Fruit fly (Drosophila melanogaster) whole organism, embryonic: Measurements from ENCODE around the gene PH4alphaSG2.

Experiments used
- Atf-2 ChIP-seq: fragments of 200-800 bp; sonication (Bioruptor generic); optimal IDR thresholded peaks from 2 replicates; lab custom pipeline; 2016; ENCODE audit warnings: missing biosample characterization, missing genetic modification characterization
- CG10209 ChIP-seq: fragments of 200-800 bp; sonication (Bioruptor generic); optimal IDR thresholded peaks from 3 replicates; lab custom pipeline; 2017; ENCODE audit warnings: missing biosample characterization, mild to moderate bottlenecking, missing genetic modification characterization, missing genetic modification reagents
- CG11504 ChIP-seq: fragments of 200-800 bp; sonication (Bioruptor generic); optimal IDR thresholded peaks from 3 replicates; lab custom pipeline; 2019; ENCODE audit warnings: missing biosample characterization, mild to moderate bottlenecking, missing genetic modification characterization, moderate library complexity
- CG14710 ChIP-seq: fragments of 200-800 bp; sonication (Bioruptor generic); optimal IDR thresholded peaks from 3 replicates; lab custom pipeline; 2019; ENCODE audit warnings: missing biosample characterization, mild to moderate bottlenecking, missing genetic modification characterization, moderate library complexity
- CG17359 ChIP-seq: fragments of 200-800 bp; sonication (Bioruptor generic); optimal IDR thresholded peaks from 3 replicates; lab custom pipeline; 2018; ENCODE audit warnings: missing biosample characterization, mild to moderate bottlenecking, missing genetic modification characterization, moderate library complexity
- CG30403 ChIP-seq: fragments of 200-800 bp; sonication (Bioruptor generic); optimal IDR thresholded peaks from 3 replicates; lab custom pipeline; 2016; ENCODE audit warnings: missing biosample characterization, missing genetic modification characterization
- CG8359 ChIP-seq: fragments of 200-800 bp; sonication (Bioruptor generic); optimal IDR thresholded peaks from 2 replicates; lab custom pipeline; 2017; ENCODE audit warnings: missing biosample characterization, mild to moderate bottlenecking, missing genetic modification characterization, borderline replicate concordance
- CG9437 ChIP-seq: fragments of 200-800 bp; sonication (Bioruptor generic); optimal IDR thresholded peaks from 2 replicates; lab custom pipeline; 2018; ENCODE audit warnings: missing biosample characterization, mild to moderate bottlenecking, missing genetic modification characterization
- CTCF ChIP-seq: fragments of 200-800 bp; sonication (Bioruptor generic); optimal IDR thresholded peaks from 2 replicates; lab custom pipeline; 2017; ENCODE audit warnings: missing biosample characterization, mild to moderate bottlenecking, missing genetic modification characterization, moderate library complexity
- Eip74EF ChIP-seq, 2 experiments: fragments of 200-800 bp in 1 of 2; fragments of >200 bp in 1 of 2; sonication (Bioruptor generic) in 1 of 2; optimal IDR thresholded peaks; 2 replicates each; lab custom pipeline; 2017 to 2019; ENCODE audit warnings: missing biosample characterization in 2 of 2, missing genetic modification characterization in 2 of 2, mild to moderate bottlenecking in 1 of 2, moderate library complexity in 1 of 2
- Elba2 ChIP-seq: fragments of 200-800 bp; sonication (Bioruptor generic); optimal IDR thresholded peaks from 3 replicates; lab custom pipeline; 2016; ENCODE audit warnings: missing biosample characterization, missing genetic modification characterization
- Ets97D ChIP-seq: fragments of 200-800 bp; sonication (Bioruptor generic); optimal IDR thresholded peaks from 3 replicates; lab custom pipeline; 2016; ENCODE audit warnings: missing biosample characterization, missing genetic modification characterization
- HLH3B ChIP-seq: fragments of 200-800 bp; sonication (Bioruptor generic); IDR thresholded peaks from 2 replicates; pipeline ENCODE4 v1.3.6; 2022; ENCODE audit warnings: missing biosample characterization, missing genetic modification characterization
- HLH4C ChIP-seq: fragments of 200-800 bp; sonication (Bioruptor generic); IDR thresholded peaks from 3 replicates; pipeline ENCODE4 v1.3.6; 2022; ENCODE audit warnings: missing biosample characterization, missing genetic modification characterization; ENCODE audit not compliant: partially characterized antibody
- Hmr ChIP-seq: fragments of 200-800 bp; sonication (Bioruptor generic); optimal IDR thresholded peaks from 3 replicates; lab custom pipeline; 2017; ENCODE audit warnings: mild to moderate bottlenecking, missing biosample characterization, missing genetic modification reagents, missing genetic modification characterization
- Max ChIP-seq: fragments of 200-800 bp; sonication (Bioruptor generic); optimal IDR thresholded peaks from 2 replicates; lab custom pipeline; 2016; ENCODE audit warnings: missing biosample characterization, mild to moderate bottlenecking, missing genetic modification characterization
- NK7.1 ChIP-seq: fragments of 200-800 bp; sonication (Bioruptor generic); optimal IDR thresholded peaks from 3 replicates; lab custom pipeline; 2016; ENCODE audit warnings: missing biosample characterization, missing genetic modification characterization
- Sry-δ ChIP-seq: fragments of 200-800 bp; sonication (Bioruptor generic); optimal IDR thresholded peaks from 2 replicates; lab custom pipeline; 2016; ENCODE audit warnings: missing biosample characterization, missing genetic modification characterization
- Ssrp ChIP-seq: fragments of 200-800 bp; sonication (Bioruptor generic); optimal IDR thresholded peaks from 2 replicates; lab custom pipeline; 2018; ENCODE audit warnings: missing biosample characterization, mild to moderate bottlenecking, missing genetic modification characterization, moderate library complexity
- Usf ChIP-seq: fragments of 200-800 bp; sonication (Bioruptor generic); optimal IDR thresholded peaks from 2 replicates; lab custom pipeline; 2017; ENCODE audit warnings: missing genotype, missing biosample characterization, missing genetic modification characterization
- cg ChIP-seq: fragments of 200-800 bp; sonication (Bioruptor generic); optimal IDR thresholded peaks from 3 replicates; lab custom pipeline; 2019; ENCODE audit warnings: missing biosample characterization, mild to moderate bottlenecking, missing genetic modification characterization, moderate library complexity
- dmrt11E ChIP-seq: fragments of 200-800 bp; sonication (Bioruptor generic); optimal IDR thresholded peaks from 3 replicates; lab custom pipeline; 2018; ENCODE audit warnings: missing biosample characterization, mild to moderate bottlenecking, missing genetic modification characterization, moderate library complexity
- emc ChIP-seq: fragments of 200-800 bp; sonication (Bioruptor generic); optimal IDR thresholded peaks from 2 replicates; lab custom pipeline; 2016; ENCODE audit warnings: missing biosample characterization, missing genetic modification characterization
- insv ChIP-seq, 2 experiments: fragments of 200-800 bp; sonication (Bioruptor generic); optimal IDR thresholded peaks; 3 replicates each; lab custom pipeline; 2016 to 2018; ENCODE audit warnings: missing biosample characterization in 2 of 2, missing genetic modification characterization in 2 of 2
- jing ChIP-seq: fragments of 200-800 bp; sonication (Bioruptor generic); optimal IDR thresholded peaks from 2 replicates; lab custom pipeline; 2018; ENCODE audit warnings: missing biosample characterization, mild to moderate bottlenecking, missing genetic modification characterization
- ken ChIP-seq: fragments of 200-800 bp; sonication (Bioruptor generic); IDR thresholded peaks from 3 replicates; pipeline ENCODE4 v1.3.6; 2022; ENCODE audit warnings: missing biosample characterization, missing genetic modification characterization
- lmd ChIP-seq: fragments of 200-800 bp; sonication (Bioruptor generic); IDR thresholded peaks from 2 replicates; pipeline ENCODE4 v1.3.6; 2022; ENCODE audit warnings: missing biosample characterization, missing genetic modification characterization
- lov ChIP-seq, 2 experiments: fragments of 200-800 bp in 1 of 2; fragments of >200 bp in 1 of 2; sonication (Bioruptor generic) in 1 of 2; IDR thresholded peaks in 1 of 2; optimal IDR thresholded peaks in 1 of 2; 2 replicates in 1 of 2; 3 replicates in 1 of 2; pipeline versions ENCODE4 v1.3.6 to Lab custom; 2017 to 2022; ENCODE audit warnings: missing biosample characterization in 1 of 2, missing genetic modification characterization in 1 of 2
- mld ChIP-seq: fragments of 200-800 bp; sonication (Bioruptor generic); IDR thresholded peaks from 3 replicates; pipeline ENCODE4 v1.3.6; 2022; ENCODE audit warnings: missing biosample characterization, missing genetic modification characterization; ENCODE audit not compliant: partially characterized antibody
- nmo ChIP-seq: fragments of 200-800 bp; sonication (Bioruptor generic); optimal IDR thresholded peaks from 2 replicates; lab custom pipeline; 2018; ENCODE audit warnings: missing biosample characterization, mild to moderate bottlenecking, missing genetic modification characterization, moderate library complexity
- pita ChIP-seq: fragments of 200-800 bp; sonication (Bioruptor generic); optimal IDR thresholded peaks from 2 replicates; lab custom pipeline; 2017; ENCODE audit warnings: missing biosample characterization, mild to moderate bottlenecking, missing genetic modification characterization
- pum ChIP-seq: fragments of 200-800 bp; sonication (Bioruptor generic); optimal IDR thresholded peaks from 2 replicates; lab custom pipeline; 2016; ENCODE audit warnings: missing biosample characterization, missing genetic modification characterization
- pzg ChIP-seq: fragments of 200-800 bp; sonication (Bioruptor generic); optimal IDR thresholded peaks from 3 replicates; lab custom pipeline; 2018; ENCODE audit warnings: missing biosample characterization, mild to moderate bottlenecking, missing genetic modification characterization, moderate library complexity
- ranshi ChIP-seq: fragments of 200-800 bp; sonication (Bioruptor generic); IDR thresholded peaks from 2 replicates; pipeline ENCODE4 v1.3.6; 2022; ENCODE audit warnings: missing biosample characterization, missing genetic modification characterization
- sens ChIP-seq: fragments of 200-800 bp; sonication (Bioruptor generic); peaks from one replicate; lab custom pipeline; 2016; ENCODE audit warnings: missing biosample characterization, missing genetic modification characterization
- sqz ChIP-seq: fragments of 200-800 bp; sonication (Bioruptor generic); optimal IDR thresholded peaks from 3 replicates; lab custom pipeline; 2018; ENCODE audit warnings: missing biosample characterization, mild to moderate bottlenecking, missing genetic modification characterization
- stwl ChIP-seq: fragments of 200-800 bp; sonication (Bioruptor generic); optimal IDR thresholded peaks from 3 replicates; lab custom pipeline; 2018; ENCODE audit warnings: missing biosample characterization, mild to moderate bottlenecking, missing genetic modification characterization, moderate library complexity
- tll ChIP-seq, 2 experiments: fragments of 200-800 bp in 1 of 2; fragments of >200 bp in 1 of 2; sonication (Bioruptor generic) in 1 of 2; optimal IDR thresholded peaks; 2 replicates each; lab custom pipeline; 2017 to 2019; ENCODE audit warnings: missing biosample characterization in 2 of 2, missing genetic modification characterization in 2 of 2, mild to moderate bottlenecking in 1 of 2, moderate library complexity in 1 of 2
- trem ChIP-seq: fragments of 200-800 bp; optimal IDR thresholded peaks from 3 replicates; lab custom pipeline; 2019; ENCODE audit warnings: missing biosample characterization, mild to moderate bottlenecking, missing genetic modification characterization, moderate library complexity
- zen ChIP-seq: fragments of 200-800 bp; sonication (Bioruptor generic); optimal IDR thresholded peaks from 3 replicates; lab custom pipeline; 2018; ENCODE audit warnings: missing biosample characterization, mild to moderate bottlenecking, missing genetic modification characterization, moderate library complexity

Gene PH4alphaSG2

dm6 chr3R:30466515-30466914 is 23.4 kb upstream of the PH4alphaSG2 start (continued):
- TF ChIP-seq Hmr (no peak), cg (GFP tag; lab: Kevin White, UChicago) (peak; percentile 46), Eip74EF (GFP tag; optimal IDR thresholded peaks at IDR 0.05; lab: Kevin White, UChicago) (no peak)
- TF ChIP-seq, all 482 proteins: peak for 13

dm6 chr3R:30467062-30467461 is 22.8 kb upstream of the PH4alphaSG2 start:
- TF ChIP-seq trem (tag; lab: Kevin White, UChicago): peak; percentile 27
- peak; percentile 78 for TF ChIP-seq pita
- no peak for TF ChIP-seq jing (GFP tag; lab: Kevin White, UChicago)
- peak; percentile 29 for TF ChIP-seq stwl
- TF ChIP-seq Ssrp (tag; lab: Kevin White, UChicago): no peak
- TF ChIP-seq CG9437: no peak
- TF ChIP-seq sens (GFP tag; lab: Kevin White, UChicago): peak; percentile 44
- peak; percentile 100 for TF ChIP-seq insv (GFP tag; optimal IDR thresholded peaks at IDR 0.05; lab: Kevin White, UChicago)
- TF ChIP-seq tll (GFP tag; optimal IDR thresholded peaks at IDR 0.05; lab: Kevin White, UChicago): peak in 1 of 2 experiments; percentile 36
- TF ChIP-seq lmd: no peak
- no peak for TF ChIP-seq sqz (GFP tag; lab: Kevin White, UChicago)
- no peak for TF ChIP-seq nmo (GFP tag; lab: Kevin White, UChicago)
- TF ChIP-seq Atf-2 (GFP tag; lab: Kevin White, UChicago): no peak
- TF ChIP-seq CG17359 (tag; lab: Kevin White, UChicago): no peak
- TF ChIP-seq Sry-δ (GFP tag; lab: Kevin White, UChicago): no peak
- TF ChIP-seq ranshi (GFP tag; lab: Robert Waterston, UW): no peak
- TF ChIP-seq CG14710 (tag; lab: Kevin White, UChicago): peak; percentile 1
- no peak for TF ChIP-seq ken (GFP tag; lab: Robert Waterston, UW)
- no peak for TF ChIP-seq CG10209 (GFP tag; lab: Kevin White, UChicago)
- no peak for TF ChIP-seq CG8359
- TF ChIP-seq CG11504 (tag; lab: Kevin White, UChicago): no peak
- peak; percentile 72 for TF ChIP-seq Elba2 (GFP tag; lab: Kevin White, UChicago)
- peak; percentile 91 for TF ChIP-seq zen (tag; lab: Kevin White, UChicago)
- peak; percentile 54 for TF ChIP-seq CTCF (GFP tag; lab: Kevin White, UChicago)
- TF ChIP-seq lov (optimal IDR thresholded peaks at IDR 0.05; lab: Kevin White, UChicago): no peak
- TF ChIP-seq lov (GFP tag; IDR thresholded peaks at IDR 0.05; lab: Robert Waterston, UW): no peak

- TF ChIP-seq CG30403 (GFP tag; lab: Kevin White, UChicago): no peak
- TF ChIP-seq Usf (GFP tag; lab: Kevin White, UChicago): no peak
- no peak for TF ChIP-seq sens (GFP tag; lab: Kevin White, UChicago)
- no peak for TF ChIP-seq HLH3B (GFP tag; lab: Robert Waterston, UW)
- no peak for TF ChIP-seq NK7.1 (GFP tag; lab: Kevin White, UChicago)
- no peak for TF ChIP-seq HLH4C (GFP tag; lab: Robert Waterston, UW)
- TF ChIP-seq CG9437: no peak
- TF ChIP-seq pzg (GFP tag; lab: Kevin White, UChicago): no peak
- TF ChIP-seq Max (GFP tag; lab: Kevin White, UChicago): no peak
- no peak for TF ChIP-seq emc (GFP tag; lab: Kevin White, UChicago)
- no peak for TF ChIP-seq dmrt11E (tag; lab: Kevin White, UChicago)
- TF ChIP-seq Ets97D (GFP tag; lab: Kevin White, UChicago): no peak
- TF ChIP-seq mld (GFP tag; lab: Robert Waterston, UW): no peak
- no peak for TF ChIP-seq pum
- TF ChIP-seq, all 482 proteins: peak for 0
These were observed 19.2 kb upstream of the PH4alphaSG2 start for dm6 chr3R:30470690-30471089.
